Fruit fly (Drosophila melanogaster) whole organism, pupa: ENCODE measurements around the gene nmo.
A peak's percentile ranks its signal among the peaks of the same experiment; 100 is the strongest.

Experiments
- CG10348 ChIP-seq: fragments of 200-800 bp; sonication (Bioruptor generic); IDR thresholded peaks from 2 replicates; pipeline ENCODE4 v1.3.6; 2022; ENCODE audit warnings: missing biosample characterization, missing genetic modification characterization
- CG13204 ChIP-seq: fragments of 200-800 bp; sonication (Bioruptor generic); optimal IDR thresholded peaks from 2 replicates; lab custom pipeline; 2018; ENCODE audit warnings: missing biosample characterization, mild to moderate bottlenecking, missing genetic modification characterization, moderate library complexity
- CG17806 ChIP-seq: fragments of 200-800 bp; sonication (Bioruptor generic); optimal IDR thresholded peaks from 2 replicates; lab custom pipeline; 2018; ENCODE audit warnings: missing biosample characterization, mild to moderate bottlenecking, missing genetic modification characterization, moderate library complexity
- CG4496 ChIP-seq: fragments of 200-800 bp; sonication (Bioruptor generic); IDR thresholded peaks from 3 replicates; pipeline ENCODE4 v1.3.6; 2022; ENCODE audit warnings: missing biosample characterization, missing genetic modification characterization
- CG8301 ChIP-seq: fragments of 200-800 bp; sonication (Bioruptor generic); optimal IDR thresholded peaks from 2 replicates; lab custom pipeline; 2018; ENCODE audit warnings: missing biosample characterization, mild to moderate bottlenecking, missing genetic modification characterization
- CG9948 ChIP-seq: fragments of 200-800 bp; sonication (Bioruptor generic); optimal IDR thresholded peaks from 2 replicates; lab custom pipeline; 2018; ENCODE audit warnings: missing biosample characterization, mild to moderate bottlenecking, missing genetic modification characterization, moderate library complexity
- D1 ChIP-seq: fragments of 200-800 bp; sonication (Bioruptor generic); optimal IDR thresholded peaks from 2 replicates; lab custom pipeline; 2018; ENCODE audit warnings: missing biosample characterization, mild to moderate bottlenecking, missing genetic modification characterization, moderate library complexity
- EcR ChIP-seq: fragments of 200-800 bp; sonication (Bioruptor generic); optimal IDR thresholded peaks from 3 replicates; lab custom pipeline; 2019; ENCODE audit warnings: missing biosample characterization, missing genetic modification characterization, mild to moderate bottlenecking, moderate library complexity, missing genetic modification reagents
- Ets98B ChIP-seq: fragments of 200-800 bp; sonication (Bioruptor generic); IDR thresholded peaks from 2 replicates; pipeline ENCODE4 v1.3.6; 2022; ENCODE audit warnings: missing biosample characterization, missing genetic modification characterization
- Pif1A ChIP-seq: fragments of 200-800 bp; sonication (Bioruptor generic); optimal IDR thresholded peaks from 3 replicates; lab custom pipeline; 2016; ENCODE audit warnings: missing biosample characterization, missing genetic modification characterization
- Pif1B ChIP-seq: fragments of 200-800 bp; sonication (Bioruptor generic); optimal IDR thresholded peaks from 3 replicates; lab custom pipeline; 2016; ENCODE audit warnings: missing biosample characterization, missing genetic modification characterization
- Snoo ChIP-seq: fragments of 200-800 bp; sonication (Bioruptor generic); optimal IDR thresholded peaks from 3 replicates; lab custom pipeline; 2017; ENCODE audit warnings: missing biosample characterization, mild to moderate bottlenecking, missing genetic modification characterization, inconsistent platforms
- fd96Ca ChIP-seq: fragments of 200-800 bp; sonication (Bioruptor generic); IDR thresholded peaks from 3 replicates; pipeline ENCODE4 v1.3.6; 2022; ENCODE audit warnings: missing biosample characterization, missing genetic modification characterization
- rn ChIP-seq: fragments of 200-800 bp; sonication (Bioruptor generic); IDR thresholded peaks from 2 replicates; pipeline ENCODE4 v1.3.6; 2022; ENCODE audit warnings: missing biosample characterization, missing genetic modification characterization

dm6 chr3L:8073370-8073769, 94.5 kb downstream of the nmo start:
- TF ChIP-seq Ets98B (GFP tag; lab: Robert Waterston, UW), result no peak
- no peak for TF ChIP-seq CG17806
- no peak for TF ChIP-seq Snoo (tag; lab: Kevin White, UChicago)
- TF ChIP-seq fd96Ca (GFP tag; lab: Robert Waterston, UW), result no peak
- peak; percentile 33 for TF ChIP-seq CG8301 (tag; lab: Kevin White, UChicago)
- no peak for TF ChIP-seq Pif1B (GFP tag; lab: Kevin White, UChicago)
- TF ChIP-seq EcR, result no peak
- TF ChIP-seq CG10348 (GFP tag; lab: Robert Waterston, UW), result no peak
- no peak for TF ChIP-seq CG9948 (tag; lab: Kevin White, UChicago)
- no peak for TF ChIP-seq CG4496 (GFP tag; lab: Robert Waterston, UW)
- TF ChIP-seq D1 (tag; lab: Kevin White, UChicago), result no peak
- no peak for TF ChIP-seq rn (GFP tag; lab: Robert Waterston, UW)
- no peak for TF ChIP-seq Pif1A
- no peak for TF ChIP-seq CG13204
